Comparison of ENCODE assay signal across 1 fruit fly cellular context in the genomic region with DNA sequence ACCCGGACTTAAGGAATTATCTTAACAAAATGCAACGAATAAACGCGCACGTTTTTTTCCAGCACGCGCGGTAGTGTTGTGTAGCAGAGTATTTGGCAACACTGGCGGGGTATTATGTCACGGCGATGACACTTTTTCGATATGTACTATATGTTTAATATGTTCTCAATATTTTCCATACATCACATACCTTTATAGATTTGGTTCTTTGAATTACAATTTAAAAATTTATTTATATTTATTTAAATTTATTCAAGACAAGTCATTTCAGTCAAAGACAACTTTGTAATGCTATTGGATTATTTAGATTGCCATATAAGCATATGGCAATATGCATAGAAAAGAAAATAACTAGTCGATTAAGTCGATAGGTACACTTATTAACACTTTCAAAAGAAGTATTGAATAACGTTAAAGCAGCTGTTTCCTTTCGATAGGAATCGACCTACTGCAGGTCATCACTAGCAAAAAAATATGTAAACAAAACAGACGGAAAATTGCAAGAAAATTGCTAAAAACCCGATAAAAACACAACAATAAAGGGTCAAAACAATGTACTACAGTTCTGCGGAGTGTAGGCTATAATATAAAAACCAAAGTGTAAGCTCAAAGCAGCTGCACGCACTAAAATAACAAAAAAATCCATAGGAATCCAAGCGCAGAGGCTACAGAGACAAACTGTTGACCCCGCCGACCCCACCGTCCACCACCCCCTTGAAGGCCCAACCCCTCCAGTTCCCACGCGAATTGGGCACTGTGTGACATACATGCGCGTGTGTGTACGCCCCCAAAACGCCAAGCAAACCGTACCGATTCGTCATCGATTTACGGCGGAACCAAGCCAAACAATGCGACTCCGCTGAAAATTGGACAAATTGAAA.
TF ChIP-seq lines count a peak whose summit lies in the region.

A gene (minus strand): TSS at position 283 of the 881 bp plus-strand sequence.
A gene (plus strand): TSS at position 462 of the 881 bp plus-strand sequence.

TF ChIP-seq in whole organism, embryonic, 481 proteins besides CTCF, POLR2A, EP300 and RAD21 (continued from another document):
- TF ChIP-seq CG11504 (tag; optimal IDR thresholded peaks at IDR 0.05; lab: Kevin White, UChicago) (no peak), Awh (GFP tag; IDR thresholded peaks at IDR 0.05; lab: Robert Waterston, UW) (no peak), CG15601 (tag; optimal IDR thresholded peaks at IDR 0.05; lab: Kevin White, UChicago) (peak; percentile 79), Optix (GFP tag; IDR thresholded peaks at IDR 0.05; lab: Robert Waterston, UW) (no peak), CG4617 (GFP tag; optimal IDR thresholded peaks at IDR 0.05; lab: Kevin White, UChicago; ENCODE audit: borderline replicate concordance) (peak; percentile 44), CG6175 (GFP tag; IDR thresholded peaks at IDR 0.05; lab: Robert Waterston, UW) (no peak), CG15011 (GFP tag; optimal IDR thresholded peaks at IDR 0.05; lab: Kevin White, UChicago) (peak; percentile 52), chif (GFP tag; optimal IDR thresholded peaks at IDR 0.05; lab: Kevin White, UChicago) (peak; percentile 1 to 15), HLHmδ (GFP tag; optimal IDR thresholded peaks at IDR 0.05; lab: Kevin White, UChicago) (no peak), CG8478 (optimal IDR thresholded peaks at IDR 0.05; lab: Kevin White, UChicago) (no peak), CG6272 (GFP tag; IDR thresholded peaks at IDR 0.05; lab: Robert Waterston, UW) (peak; percentile 26; the same call in 1 of the 2 replicates), emc (GFP tag; optimal IDR thresholded peaks at IDR 0.05; lab: Kevin White, UChicago) (no peak), Fer3 (tag; optimal IDR thresholded peaks at IDR 0.05; lab: Kevin White, UChicago) (peak; percentile 58), Ravus (GFP tag; IDR thresholded peaks at IDR 0.05; lab: Robert Waterston, UW) (no peak), disco-r (GFP tag; optimal IDR thresholded peaks at IDR 0.05; lab: Kevin White, UChicago) (no peak), pum (GFP tag; optimal IDR thresholded peaks at IDR 0.05; lab: Kevin White, UChicago) (peak; percentile 4), usp (GFP tag; optimal IDR thresholded peaks at IDR 0.05; lab: Kevin White, UChicago) (no peak), Ets97D (GFP tag; optimal IDR thresholded peaks at IDR 0.05; lab: Kevin White, UChicago) (peak; percentile 39), Gug (GFP tag; IDR thresholded peaks at IDR 0.05; lab: Robert Waterston, UW) (peak; percentile 24; the same call in 1 of the 4 replicates), CG16863 (GFP tag; optimal IDR thresholded peaks at IDR 0.05; lab: Kevin White, UChicago) (no peak), tio (GFP tag; optimal IDR thresholded peaks at IDR 0.05; lab: Kevin White, UChicago) (no peak), CG3065 (GFP tag; optimal IDR thresholded peaks at IDR 0.05; lab: Kevin White, UChicago) (no peak), CG6854 (GFP tag; optimal IDR thresholded peaks at IDR 0.05; lab: Kevin White, UChicago) (no peak), CG1832 (GFP tag; optimal IDR thresholded peaks at IDR 0.05; lab: Kevin White, UChicago) (no peak), nom (GFP tag; optimal IDR thresholded peaks at IDR 0.05; lab: Kevin White, UChicago) (peak; percentile 18), dmrt11E (tag; optimal IDR thresholded peaks at IDR 0.05; lab: Kevin White, UChicago) (peak; percentile 65), psq (GFP tag; optimal IDR thresholded peaks at IDR 0.05; lab: Kevin White, UChicago) (peak; percentile 17), amos (GFP tag; IDR thresholded peaks at IDR 0.05; lab: Robert Waterston, UW; ENCODE audit: partially characterized antibody) (peak; percentile 35; the same call in 1 of the 2 replicates), Kr (GFP tag; optimal IDR thresholded peaks at IDR 0.05; lab: Kevin White, UChicago) (no peak)
